Worm (Caenorhabditis elegans) whole organism, L3 larva: ENCODE results near the gene pak-1.

ENCODE experiments used
- ZK546.5 ChIP-seq: sonication (generic microtip); optimal IDR thresholded peaks from 2 replicates; lab custom pipeline; 2017; ENCODE audit warnings: missing biosample characterization, missing genetic modification characterization
- ama-1 ChIP-seq: fragments of 150-350 bp; optimal IDR thresholded peaks from 2 replicates; lab custom pipeline; 2018
- ceh-16 ChIP-seq: sonication (generic microtip); optimal IDR thresholded peaks from 2 replicates; lab custom pipeline; 2017; ENCODE audit warnings: missing biosample characterization, missing genetic modification characterization
- ceh-82 ChIP-seq: fragments of 150-350 bp; optimal IDR thresholded peaks from 2 replicates; lab custom pipeline; 2014; ENCODE audit warnings: missing biosample characterization, missing genetic modification characterization
- elt-3 ChIP-seq, 3 experiments: fragments of 150-350 bp in 1 of 3; sonication (generic microtip) in 2 of 3; optimal IDR thresholded peaks; 2 replicates in 2 of 3; 4 replicates in 1 of 3; lab custom pipeline; 2014 to 2017; ENCODE audit warnings: missing biosample characterization in 3 of 3, missing genetic modification characterization in 3 of 3
- lin-39 ChIP-seq: fragments of 150-350 bp; optimal IDR thresholded peaks from 2 replicates; lab custom pipeline; 2018; ENCODE audit warnings: missing biosample characterization, missing genetic modification reagents, missing genetic modification characterization
- lsy-12 ChIP-seq: sonication (generic microtip); optimal IDR thresholded peaks from 2 replicates; lab custom pipeline; 2016; ENCODE audit warnings: mild to moderate bottlenecking, missing genetic modification characterization, missing compliant biosample characterization
- nhr-237 ChIP-seq: fragments of 150-350 bp; optimal IDR thresholded peaks from 2 replicates; lab custom pipeline; 2014; ENCODE audit warnings: missing biosample characterization, missing genetic modification characterization
- nhr-28 ChIP-seq: fragments of 150-350 bp; optimal IDR thresholded peaks from 2 replicates; lab custom pipeline; 2014; ENCODE audit warnings: missing biosample characterization, missing genetic modification characterization
- nhr-77 ChIP-seq: fragments of 150-350 bp; optimal IDR thresholded peaks from 2 replicates; lab custom pipeline; 2014; ENCODE audit warnings: missing biosample characterization, missing genetic modification characterization
- skn-1 ChIP-seq: fragments of 150-350 bp; optimal IDR thresholded peaks from 2 replicates; lab custom pipeline; 2014; ENCODE audit warnings: missing biosample characterization, missing genetic modification characterization
- snpc-4 ChIP-seq: fragments of 150-350 bp; optimal IDR thresholded peaks from 2 replicates; lab custom pipeline; 2014; ENCODE audit warnings: missing biosample characterization, missing genetic modification characterization
- unc-39 ChIP-seq: sonication (generic microtip); optimal IDR thresholded peaks from 4 replicates; lab custom pipeline; 2017; ENCODE audit warnings: missing biosample characterization, missing genetic modification characterization

ce11 chrX:6087676-6088075 is 39.3 kb upstream of the pak-1 start, which contains the start of gene C45B2.8:
- TF ChIP-seq lsy-12, result no peak
- TF ChIP-seq skn-1 (tag; lab: Kevin White, UChicago), result no peak
- TF ChIP-seq elt-3 (tag; optimal IDR thresholded peaks at IDR 0.05; lab: Kevin White, UChicago), result no peak
- no peak for TF ChIP-seq ceh-82 (tag; lab: Kevin White, UChicago)
- TF ChIP-seq lin-39 (tag; lab: Kevin White, UChicago), result no peak
- no peak for TF ChIP-seq ama-1 (lab: Kevin White, UChicago)
- TF ChIP-seq snpc-4 (tag; lab: Kevin White, UChicago), result no peak
- TF ChIP-seq unc-39 (tag; lab: Kevin White, UChicago), result no peak
- no peak for TF ChIP-seq ZK546.5 (tag; lab: Kevin White, UChicago)
- TF ChIP-seq ceh-16 (tag; lab: Kevin White, UChicago), result no peak
- TF ChIP-seq nhr-28 (tag; lab: Kevin White, UChicago), result no peak
- TF ChIP-seq nhr-77, result no peak
- TF ChIP-seq nhr-237 (tag; lab: Kevin White, UChicago), result no peak
